Fruit fly (Drosophila melanogaster) whole organism: ENCODE results near the gene CG4968.

Source experiments
- CG8478 ChIP-seq: fragments of >200 bp; optimal IDR thresholded peaks from 2 replicates; lab custom pipeline; 2018; ENCODE audit warnings: inconsistent platforms
- Dll ChIP-seq: fragments of >200 bp; optimal IDR thresholded peaks from 2 replicates; lab custom pipeline; 2017
- EcR ChIP-seq, 2 experiments: fragments of >200 bp; optimal IDR thresholded peaks; 2 replicates each; lab custom pipeline; 2017; ENCODE audit warnings: missing biosample characterization in 2 of 2, missing genetic modification characterization in 2 of 2, missing genetic modification reagents in 2 of 2
- pan ChIP-seq: fragments of >200 bp; optimal IDR thresholded peaks from 2 replicates; lab custom pipeline; 2017
- psq ChIP-seq: fragments of >200 bp; optimal IDR thresholded peaks from 2 replicates; lab custom pipeline; 2017
- usp ChIP-seq: fragments of >200 bp; optimal IDR thresholded peaks from 2 replicates; lab custom pipeline; 2017; ENCODE audit warnings: missing biosample characterization, missing genetic modification characterization, mixed read lengths

Gene CG4968

dm6 chr2L:10344029-10344606 lies 37.4 kb downstream of the CG4968 start, which contains the start of gene Frmd5:
Gene Frmd5 (plus strand): TSS chr2L:10344442.
- no peak for TF ChIP-seq CG8478 (lab: Kevin White, UChicago)
- no peak for TF ChIP-seq usp (GFP tag; lab: Kevin White, UChicago)
- TF ChIP-seq EcR (GFP tag; optimal IDR thresholded peaks at IDR 0.05; lab: Kevin White, UChicago) = no peak
- TF ChIP-seq psq = no peak
- TF ChIP-seq pan (lab: Kevin White, UChicago) = no peak
- TF ChIP-seq Dll (lab: Kevin White, UChicago) = no peak

dm6 chr2L:10351130-10351529 lies 44.4 kb downstream of the CG4968 start:
- TF ChIP-seq psq = no peak
- TF ChIP-seq pan (lab: Kevin White, UChicago) = no peak
- no peak for TF ChIP-seq EcR (GFP tag; optimal IDR thresholded peaks at IDR 0.05; lab: Kevin White, UChicago)
- no peak for TF ChIP-seq CG8478 (lab: Kevin White, UChicago)
- TF ChIP-seq usp (GFP tag; lab: Kevin White, UChicago) = no peak
- no peak for TF ChIP-seq Dll (lab: Kevin White, UChicago)

dm6 chr2L:10353871-10354270 lies 47.1 kb downstream of the CG4968 start, which contains the start of gene CG34367:
Gene CG34367 (minus strand): TSS chr2L:10353905.
- TF ChIP-seq psq = no peak
- TF ChIP-seq pan (lab: Kevin White, UChicago) = no peak
- TF ChIP-seq CG8478 (lab: Kevin White, UChicago) = no peak
- no peak for TF ChIP-seq usp (GFP tag; lab: Kevin White, UChicago)
- TF ChIP-seq EcR (GFP tag; optimal IDR thresholded peaks at IDR 0.05; lab: Kevin White, UChicago) = no peak
- no peak for TF ChIP-seq Dll (lab: Kevin White, UChicago)

- TF ChIP-seq pan (lab: Kevin White, UChicago) (no peak), psq (no peak), usp (GFP tag; lab: Kevin White, UChicago) (no peak), Dll (lab: Kevin White, UChicago) (no peak), CG8478 (lab: Kevin White, UChicago) (no peak), EcR (GFP tag; optimal IDR thresholded peaks at IDR 0.05; lab: Kevin White, UChicago) (no peak)
Observed at dm6 chr2L:10356508-10356907, 49.8 kb downstream of the CG4968 start, which contains the start of the genes CtsL4 and ClpP. Gene CtsL4 (minus strand): TSS chr2L:10356597. Gene ClpP (plus strand): TSS chr2L:10356795.
